Fruit fly (Drosophila melanogaster) whole organism, prepupa: ENCODE results near the gene CG17959.

Source experiments
- Blimp-1 ChIP-seq: fragments of 200-800 bp; sonication (Bioruptor generic); optimal IDR thresholded peaks from 3 replicates; lab custom pipeline; 2017; ENCODE audit warnings: missing biosample characterization, missing genetic modification characterization, mild to moderate bottlenecking, moderate library complexity, missing genetic modification reagents
- CG11294 ChIP-seq: fragments of 200-800 bp; sonication (Bioruptor generic); IDR thresholded peaks from 2 replicates; pipeline ENCODE4 v1.3.6; 2022; ENCODE audit warnings: missing biosample characterization, missing genetic modification characterization
- CG11762 ChIP-seq: fragments of 200-800 bp; sonication (Bioruptor generic); optimal IDR thresholded peaks from 3 replicates; lab custom pipeline; 2016; ENCODE audit warnings: missing biosample characterization, missing genetic modification characterization; ENCODE audit not compliant: insufficient read depth
- CG11902 ChIP-seq: fragments of 200-800 bp; sonication (Bioruptor generic); optimal IDR thresholded peaks from 3 replicates; lab custom pipeline; 2016; ENCODE audit warnings: missing biosample characterization, missing genetic modification characterization
- CG16779 ChIP-seq: fragments of 200-800 bp; sonication (Bioruptor generic); optimal IDR thresholded peaks from 3 replicates; lab custom pipeline; 2017; ENCODE audit warnings: missing biosample characterization, mild to moderate bottlenecking, missing genetic modification characterization
- CG3032 ChIP-seq: fragments of 200-800 bp; optimal IDR thresholded peaks from 2 replicates; lab custom pipeline; 2019; ENCODE audit warnings: missing biosample characterization, mild to moderate bottlenecking, missing genetic modification characterization, moderate library complexity
- CG31627 ChIP-seq: fragments of 200-800 bp; sonication (Bioruptor generic); optimal IDR thresholded peaks from 3 replicates; lab custom pipeline; 2016; ENCODE audit warnings: missing biosample characterization, missing genetic modification characterization
- CG32006 ChIP-seq: fragments of 200-800 bp; sonication (Bioruptor generic); optimal IDR thresholded peaks from 3 replicates; lab custom pipeline; 2017; ENCODE audit warnings: missing biosample characterization, mild to moderate bottlenecking, missing genetic modification characterization
- CG4318 ChIP-seq: fragments of 200-800 bp; sonication (Bioruptor generic); optimal IDR thresholded peaks from 3 replicates; lab custom pipeline; 2017; ENCODE audit warnings: missing biosample characterization, mild to moderate bottlenecking, missing genetic modification characterization
- CG6163 ChIP-seq: fragments of 200-800 bp; sonication (Bioruptor generic); IDR thresholded peaks from 3 replicates; pipeline ENCODE4 v1.3.6; 2022; ENCODE audit warnings: missing biosample characterization, missing genetic modification characterization
- CG6854 ChIP-seq: fragments of 200-800 bp; sonication (Bioruptor generic); optimal IDR thresholded peaks from 2 replicates; lab custom pipeline; 2017; ENCODE audit warnings: missing biosample characterization, mild to moderate bottlenecking, missing genetic modification characterization
- CG7368 ChIP-seq: fragments of 200-800 bp; sonication (Bioruptor generic); optimal IDR thresholded peaks from 3 replicates; lab custom pipeline; 2016; ENCODE audit warnings: missing biosample characterization, missing genetic modification characterization
- CG8119 ChIP-seq: fragments of 200-800 bp; sonication (Bioruptor generic); IDR thresholded peaks from 3 replicates; pipeline ENCODE4 v1.3.6; 2022; ENCODE audit warnings: missing biosample characterization, missing genetic modification characterization
- CG9139 ChIP-seq: fragments of 200-800 bp; sonication (Bioruptor generic); optimal IDR thresholded peaks from 3 replicates; lab custom pipeline; 2017; ENCODE audit warnings: missing biosample characterization, mild to moderate bottlenecking, missing genetic modification characterization
- Eip75B ChIP-seq: fragments of 200-800 bp; sonication (Bioruptor generic); optimal IDR thresholded peaks from 3 replicates; lab custom pipeline; 2016; ENCODE audit warnings: missing biosample characterization, missing genetic modification characterization
- Eip78C ChIP-seq: fragments of 200-800 bp; sonication (Bioruptor generic); peaks from one replicate; lab custom pipeline; 2016; ENCODE audit warnings: missing biosample characterization, missing genetic modification characterization
- Eip93F ChIP-seq: fragments of 200-800 bp; sonication (Bioruptor generic); optimal IDR thresholded peaks from 2 replicates; lab custom pipeline; 2016; ENCODE audit warnings: missing biosample characterization, mild to moderate bottlenecking, missing genetic modification characterization
- Ets21C ChIP-seq: fragments of 200-800 bp; sonication (Bioruptor generic); optimal IDR thresholded peaks from 3 replicates; lab custom pipeline; 2016; ENCODE audit warnings: missing biosample characterization, missing genetic modification characterization
- Gug ChIP-seq: fragments of 200-800 bp; sonication (Bioruptor generic); IDR thresholded peaks from 2 replicates; pipeline ENCODE4 v1.3.6; 2022; ENCODE audit warnings: missing biosample characterization, missing genetic modification characterization
- Hr39 ChIP-seq: fragments of 200-800 bp; sonication (Bioruptor generic); optimal IDR thresholded peaks from 2 replicates; lab custom pipeline; 2016; ENCODE audit warnings: missing biosample characterization, missing genetic modification characterization
- Hr4 ChIP-seq: fragments of 200-800 bp; sonication (Bioruptor generic); optimal IDR thresholded peaks from 3 replicates; lab custom pipeline; 2016; ENCODE audit warnings: missing biosample characterization, missing genetic modification characterization
- Lpt ChIP-seq: fragments of 200-800 bp; sonication (Bioruptor generic); optimal IDR thresholded peaks from 3 replicates; lab custom pipeline; 2016; ENCODE audit warnings: missing biosample characterization, missing genetic modification characterization
- Met ChIP-seq: fragments of 200-800 bp; sonication (Bioruptor generic); optimal IDR thresholded peaks from 3 replicates; lab custom pipeline; 2016; ENCODE audit warnings: missing biosample characterization, missing genetic modification characterization
- Smox ChIP-seq: fragments of 200-800 bp; sonication (Bioruptor generic); optimal IDR thresholded peaks from 3 replicates; lab custom pipeline; 2016; ENCODE audit warnings: missing biosample characterization, missing genetic modification characterization
- Sox102F ChIP-seq: fragments of 200-800 bp; sonication (Bioruptor generic); optimal IDR thresholded peaks from 2 replicates; lab custom pipeline; 2016; ENCODE audit warnings: missing biosample characterization, mild to moderate bottlenecking, missing genetic modification characterization
- Sox14 ChIP-seq: fragments of 200-800 bp; sonication (Bioruptor generic); optimal IDR thresholded peaks from 3 replicates; lab custom pipeline; 2016; ENCODE audit warnings: missing biosample characterization, missing genetic modification characterization
- Sox15 ChIP-seq: fragments of 200-800 bp; sonication (Bioruptor generic); optimal IDR thresholded peaks from 3 replicates; lab custom pipeline; 2016; ENCODE audit warnings: missing biosample characterization, missing genetic modification characterization
- achi ChIP-seq: fragments of 200-800 bp; sonication (Bioruptor generic); optimal IDR thresholded peaks from 3 replicates; lab custom pipeline; 2016; ENCODE audit warnings: missing biosample characterization, missing genetic modification characterization
- acj6 ChIP-seq: fragments of 200-800 bp; sonication (Bioruptor generic); optimal IDR thresholded peaks from 3 replicates; lab custom pipeline; 2016; ENCODE audit warnings: missing biosample characterization, missing genetic modification characterization
- cyc ChIP-seq: fragments of 200-800 bp; sonication (Bioruptor generic); optimal IDR thresholded peaks from 3 replicates; lab custom pipeline; 2016; ENCODE audit warnings: missing biosample characterization, missing genetic modification characterization
- dac ChIP-seq: fragments of 200-800 bp; sonication (Bioruptor generic); optimal IDR thresholded peaks from 2 replicates; lab custom pipeline; 2017; ENCODE audit warnings: missing biosample characterization, mild to moderate bottlenecking, missing genetic modification characterization
- dsx ChIP-seq: fragments of 200-800 bp; optimal IDR thresholded peaks from 3 replicates; lab custom pipeline; 2019; ENCODE audit warnings: missing biosample characterization, mild to moderate bottlenecking, missing genetic modification characterization, moderate library complexity; ENCODE audit not compliant: poor library complexity, severe bottlenecking
- eg ChIP-seq: fragments of 200-800 bp; sonication (Bioruptor generic); IDR thresholded peaks from 3 replicates; pipeline ENCODE4 v1.3.6; 2022; ENCODE audit warnings: missing biosample characterization, missing genetic modification characterization
- fd85E ChIP-seq: fragments of 200-800 bp; sonication (Bioruptor generic); optimal IDR thresholded peaks from 3 replicates; lab custom pipeline; 2016; ENCODE audit warnings: missing biosample characterization, missing genetic modification characterization
- lz ChIP-seq: fragments of 200-800 bp; sonication (Bioruptor generic); optimal IDR thresholded peaks from 3 replicates; lab custom pipeline; 2016; ENCODE audit warnings: missing biosample characterization, missing genetic modification characterization
- net ChIP-seq: fragments of 200-800 bp; sonication (Bioruptor generic); optimal IDR thresholded peaks from 3 replicates; lab custom pipeline; 2016; ENCODE audit warnings: missing biosample characterization, missing genetic modification characterization
- pdm3 ChIP-seq: fragments of 200-800 bp; sonication (Bioruptor generic); optimal IDR thresholded peaks from 3 replicates; lab custom pipeline; 2016; ENCODE audit warnings: missing biosample characterization, missing genetic modification characterization
- salr ChIP-seq, 2 experiments: fragments of 200-800 bp; sonication (Bioruptor generic); optimal IDR thresholded peaks; 3 replicates each; lab custom pipeline; 2016 to 2018; ENCODE audit warnings: missing biosample characterization in 2 of 2, missing genetic modification characterization in 2 of 2, mild to moderate bottlenecking in 1 of 2
- spab ChIP-seq: fragments of 200-800 bp; sonication (Bioruptor generic); optimal IDR thresholded peaks from 2 replicates; lab custom pipeline; 2017; ENCODE audit warnings: missing biosample characterization, mild to moderate bottlenecking, missing genetic modification characterization, missing genetic modification reagents
- ss ChIP-seq, 2 experiments: fragments of 200-800 bp; sonication (Bioruptor generic); optimal IDR thresholded peaks; 2 replicates in 1 of 2; 3 replicates in 1 of 2; lab custom pipeline; 2017 to 2018; ENCODE audit warnings: mild to moderate bottlenecking in 2 of 2, missing biosample characterization in 2 of 2, missing genetic modification characterization in 2 of 2, moderate library complexity in 1 of 2
- svp ChIP-seq: fragments of 200-800 bp; sonication (Bioruptor generic); peaks from one replicate; lab custom pipeline; 2016; ENCODE audit warnings: missing biosample characterization, missing genetic modification characterization
- vri ChIP-seq: fragments of 200-800 bp; sonication (Bioruptor generic); optimal IDR thresholded peaks from 3 replicates; lab custom pipeline; 2016; ENCODE audit warnings: missing biosample characterization, mild to moderate bottlenecking, missing genetic modification characterization

The CG17959 gene

dm6 chrX:2964678-2965231 is 17.9 kb downstream of the CG17959 start:
- TF ChIP-seq acj6 (GFP tag; lab: Kevin White, UChicago) (no peak), svp (GFP tag; lab: Kevin White, UChicago) (peak; percentile 4), Eip78C (peak; percentile 8), CG4318 (GFP tag; lab: Kevin White, UChicago) (no peak), Met (GFP tag; lab: Kevin White, UChicago) (peak; percentile 24), CG6854 (GFP tag; lab: Kevin White, UChicago) (peak; percentile 24), Sox102F (GFP tag; lab: Kevin White, UChicago) (peak; percentile 7), CG16779 (tag; lab: Kevin White, UChicago) (no peak)

- TF ChIP-seq svp (GFP tag; lab: Kevin White, UChicago) (no peak), Eip78C (no peak), fd85E (no peak), salr (GFP tag; optimal IDR thresholded peaks at IDR 0.05; lab: Kevin White, UChicago) (no peak), CG11762 (GFP tag; lab: Kevin White, UChicago) (no peak)
These were observed 22.1 kb downstream of the CG17959 start for dm6 chrX:2969039-2969438.

dm6 chrX:2973593-2973992 is 26.7 kb downstream of the CG17959 start, which contains the start of gene rst:
rst (minus strand) TSS chrX:2973834.
- TF ChIP-seq CG8119 (GFP tag; lab: Robert Waterston, UW): 0 out of 3 replicates have a peak, but pooled peaks have one; percentile 13
- no peak for TF ChIP-seq CG9139 (GFP tag; lab: Kevin White, UChicago)
- peak in 1 of 2 experiments; percentile 11 for TF ChIP-seq ss (GFP tag; optimal IDR thresholded peaks at IDR 0.05; lab: Kevin White, UChicago)
- TF ChIP-seq fd85E: no peak
- peak; percentile 3 for TF ChIP-seq CG6854 (GFP tag; lab: Kevin White, UChicago)
- peak; percentile 43; the same call in 1 of the 3 replicates for TF ChIP-seq CG6163
- TF ChIP-seq dac (GFP tag; lab: Kevin White, UChicago): no peak
- no peak for TF ChIP-seq CG32006 (GFP tag; lab: Kevin White, UChicago)
- no peak for TF ChIP-seq lz
- TF ChIP-seq Eip78C: peak; percentile 48
- peak; percentile 1 for TF ChIP-seq net (GFP tag; lab: Kevin White, UChicago)

- TF ChIP-seq Gug (GFP tag; lab: Robert Waterston, UW) (no peak), lz (peak; percentile 62), CG11294 (GFP tag; lab: Robert Waterston, UW) (no peak), Sox15 (peak; percentile 25), eg (GFP tag; lab: Robert Waterston, UW) (peak; percentile 62; the same call in 1 of the 3 replicates), Eip75B (GFP tag; lab: Kevin White, UChicago) (peak; percentile 66), pdm3 (GFP tag; lab: Kevin White, UChicago) (peak; percentile 64), cyc (peak; percentile 66), CG7368 (GFP tag; lab: Kevin White, UChicago) (peak; percentile 41), Hr39 (GFP tag; lab: Kevin White, UChicago) (peak; percentile 73), vri (no peak), Lpt (GFP tag; lab: Kevin White, UChicago) (peak; percentile 61), salr (GFP tag; optimal IDR thresholded peaks at IDR 0.05; lab: Kevin White, UChicago) (peak in 1 of 2 experiments; percentile 30), Blimp-1 (GFP tag; lab: Kevin White, UChicago) (peak; percentile 14), CG11762 (GFP tag; lab: Kevin White, UChicago) (peak; percentile 54), spab (GFP tag; lab: Kevin White, UChicago) (peak; percentile 39), Sox14 (GFP tag; lab: Kevin White, UChicago) (peak; percentile 54), achi (GFP tag; lab: Kevin White, UChicago) (peak; percentile 68), Smox (GFP tag; lab: Kevin White, UChicago) (peak; percentile 67), Eip93F (GFP tag; lab: Kevin White, UChicago) (no peak), CG11902 (GFP tag; lab: Kevin White, UChicago) (peak; percentile 46), Hr4 (peak; percentile 87), Ets21C (GFP tag; lab: Kevin White, UChicago) (peak; percentile 60), CG8119 (GFP tag; lab: Robert Waterston, UW) (peak; percentile 80), CG31627 (GFP tag; lab: Kevin White, UChicago) (peak; percentile 69), fd85E (no peak), dsx (GFP tag; lab: Kevin White, UChicago) (no peak), Met (GFP tag; lab: Kevin White, UChicago) (peak; percentile 70), Sox102F (GFP tag; lab: Kevin White, UChicago) (peak; percentile 60), acj6 (GFP tag; lab: Kevin White, UChicago) (peak; percentile 67), svp (GFP tag; lab: Kevin White, UChicago) (peak; percentile 89), dac (GFP tag; lab: Kevin White, UChicago) (peak; percentile 37), CG3032 (tag; lab: Kevin White, UChicago) (peak; percentile 33)
These were observed 31.1 kb downstream of the CG17959 start for dm6 chrX:2977857-2978473.
